Worm (Caenorhabditis elegans) whole organism, late embryonic: Measurements from ENCODE around the gene C49F5.7.

Experiments used
- ceh-31 ChIP-seq: sonication (generic microtip); optimal IDR thresholded peaks from 2 replicates; lab custom pipeline; 2016; ENCODE audit warnings: missing genetic modification characterization, missing compliant biosample characterization
- ceh-9 ChIP-seq: sonication (generic microtip); optimal IDR thresholded peaks from 2 replicates; lab custom pipeline; 2016; ENCODE audit warnings: mild to moderate bottlenecking, missing genetic modification characterization, inconsistent platforms, missing compliant biosample characterization
- hlh-30 ChIP-seq: sonication (generic microtip); optimal IDR thresholded peaks from 2 replicates; lab custom pipeline; 2017; ENCODE audit warnings: antibody characterized with exemption, missing genetic modification characterization, missing compliant biosample characterization; ENCODE audit not compliant: insufficient read depth
- odd-2 ChIP-seq: sonication (generic microtip); optimal IDR thresholded peaks from 2 replicates; lab custom pipeline; 2017; ENCODE audit warnings: antibody characterized with exemption, mild to moderate bottlenecking, missing genetic modification characterization, missing compliant biosample characterization
- pha-4 ChIP-seq: fragments of 150-350 bp; optimal IDR thresholded peaks from 2 replicates; lab custom pipeline; 2018; ENCODE audit warnings: missing biosample characterization, missing genetic modification reagents, missing genetic modification characterization
- sox-2 ChIP-seq: fragments of 200-800 bp; sonication (Bioruptor generic); IDR thresholded peaks from 2 replicates; pipeline ENCODE4 v1.3.6; 2022; ENCODE audit warnings: missing genetic modification reagents, missing genetic modification characterization, missing compliant biosample characterization
- zip-5 ChIP-seq: sonication (generic microtip); optimal IDR thresholded peaks from 2 replicates; lab custom pipeline; 2016; ENCODE audit warnings: missing genetic modification characterization, missing compliant biosample characterization

DNA sequence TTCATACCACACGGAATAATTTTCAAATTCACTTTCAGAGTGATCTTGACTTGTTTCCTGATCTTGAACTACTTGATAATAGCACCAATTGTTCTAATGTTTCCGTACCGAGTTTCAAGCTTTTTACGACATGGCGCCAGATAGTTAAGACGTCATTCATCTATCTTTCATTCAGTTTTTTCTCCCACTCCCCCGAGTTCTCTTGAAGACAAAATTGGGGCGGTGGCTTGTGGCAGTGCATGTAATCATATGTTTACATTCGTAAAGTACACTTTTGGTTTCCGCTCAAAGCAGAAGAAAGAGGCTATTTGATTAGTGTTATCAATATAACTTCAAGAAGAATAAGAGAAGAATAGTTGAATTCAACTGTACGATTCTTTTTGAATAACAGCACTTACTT is 5.0 kb downstream of the C49F5.7 start:
- TF ChIP-seq pha-4 (tag; lab: Kevin White, UChicago): no peak
- TF ChIP-seq odd-2 (tag; lab: Kevin White, UChicago): no peak
- no peak for TF ChIP-seq ceh-31
- no peak for TF ChIP-seq zip-5
- no peak for TF ChIP-seq sox-2 (GFP tag; lab: Robert Waterston, UW)
- no peak for TF ChIP-seq ceh-9
- TF ChIP-seq hlh-30 (tag; lab: Kevin White, UChicago): no peak
